Worm (Caenorhabditis elegans) whole organism, L4 larva: ENCODE data around the gene nstp-7.
A peak's percentile ranks its signal among the peaks of the same experiment; 100 is the strongest.

Experiments used
- D1046.2 ChIP-seq: fragments of 200-800 bp; sonication (Bioruptor generic); IDR thresholded peaks from 2 replicates; pipeline ENCODE4 v1.3.6; 2022; ENCODE audit warnings: missing genetic modification characterization, missing compliant biosample characterization
- F10B5.3 ChIP-seq: sonication (generic microtip); optimal IDR thresholded peaks from 2 replicates; lab custom pipeline; 2016; ENCODE audit warnings: mild to moderate bottlenecking, missing genetic modification characterization, missing compliant biosample characterization
- F37D6.2 ChIP-seq: sonication (generic microtip); optimal IDR thresholded peaks from 2 replicates; lab custom pipeline; 2016; ENCODE audit warnings: mild to moderate bottlenecking, missing genetic modification characterization, missing compliant biosample characterization
- F44E2.7 ChIP-seq: fragments of 200-800 bp; sonication (Bioruptor generic); IDR thresholded peaks from 2 replicates; pipeline ENCODE4 v2.1.2; 2022; ENCODE audit warnings: missing genetic modification characterization, missing compliant biosample characterization
- R02D3.7 ChIP-seq: fragments of 150-350 bp; sonication (generic microtip); optimal IDR thresholded peaks from 3 replicates; lab custom pipeline; 2014; ENCODE audit warnings: missing biosample characterization, missing genetic modification characterization
- T20F7.1 ChIP-seq: fragments of 200-800 bp; sonication (Bioruptor generic); optimal IDR thresholded peaks from 2 replicates; lab custom pipeline; 2018; ENCODE audit warnings: mild to moderate bottlenecking, missing genetic modification characterization, missing compliant biosample characterization
- attf-4 ChIP-seq: sonication (generic microtip); optimal IDR thresholded peaks from 3 replicates; lab custom pipeline; 2017; ENCODE audit warnings: missing biosample characterization, missing genetic modification characterization
- ceh-20 ChIP-seq: fragments of 200-800 bp; sonication (Bioruptor generic); IDR thresholded peaks from 2 replicates; pipeline ENCODE4 v1.3.6; 2022; ENCODE audit warnings: missing genetic modification reagents, missing genetic modification characterization, missing compliant biosample characterization
- ceh-44 ChIP-seq: fragments of 200-800 bp; sonication (Bioruptor generic); IDR thresholded peaks from 2 replicates; pipeline ENCODE4 v1.3.6; 2022; ENCODE audit warnings: missing genetic modification reagents, missing genetic modification characterization, missing compliant biosample characterization
- ctbp-1 ChIP-seq: fragments of 200-800 bp; sonication (Bioruptor generic); IDR thresholded peaks from 2 replicates; pipeline ENCODE4 v1.3.6; 2022; ENCODE audit warnings: missing genetic modification reagents, missing genetic modification characterization, missing compliant biosample characterization
- daf-12 ChIP-seq: fragments of 150-350 bp; optimal IDR thresholded peaks from 2 replicates; lab custom pipeline; 2014; ENCODE audit warnings: missing biosample characterization, missing genetic modification reagents, missing genetic modification characterization
- daf-16 ChIP-seq, 3 experiments: sonication (generic microtip); optimal IDR thresholded peaks; 2 replicates each; lab custom pipeline; 2016 to 2017; ENCODE audit warnings: missing genetic modification characterization in 3 of 3, missing genetic modification reagents in 3 of 3, mild to moderate bottlenecking in 2 of 3, missing compliant biosample characterization in 2 of 3, missing biosample characterization in 1 of 3, moderate library complexity in 1 of 3
- dmd-6 ChIP-seq: fragments of 200-800 bp; sonication (Bioruptor generic); IDR thresholded peaks from 2 replicates; pipeline ENCODE4 v1.3.6; 2022; ENCODE audit warnings: missing genetic modification reagents, missing genetic modification characterization, missing compliant biosample characterization
- dmd-9 ChIP-seq: fragments of 200-800 bp; sonication (Bioruptor generic); IDR thresholded peaks from 2 replicates; pipeline ENCODE4 v1.3.6; 2022; ENCODE audit warnings: missing genetic modification reagents, missing genetic modification characterization, missing compliant biosample characterization
- duxl-1 ChIP-seq: sonication (generic microtip); optimal IDR thresholded peaks from 2 replicates; lab custom pipeline; 2016; ENCODE audit warnings: mild to moderate bottlenecking, missing genetic modification characterization, moderate library complexity, missing compliant biosample characterization; ENCODE audit not compliant: poor library complexity
- dve-1 ChIP-seq: sonication (generic microtip); optimal IDR thresholded peaks from 2 replicates; lab custom pipeline; 2017; ENCODE audit warnings: antibody characterized with exemption, mild to moderate bottlenecking, missing genetic modification characterization, missing compliant biosample characterization; ENCODE audit not compliant: insufficient read depth
- egl-43 ChIP-seq: fragments of 200-800 bp; sonication (Bioruptor generic); IDR thresholded peaks from 2 replicates; pipeline ENCODE4 v1.3.6; 2022; ENCODE audit warnings: missing genetic modification reagents, missing genetic modification characterization, missing compliant biosample characterization
- fos-1 ChIP-seq: fragments of 150-350 bp; optimal IDR thresholded peaks from 2 replicates; lab custom pipeline; 2014; ENCODE audit warnings: missing biosample characterization, missing genetic modification characterization
- hif-1 ChIP-seq, 2 experiments: sonication (generic microtip); optimal IDR thresholded peaks; 2 replicates each; lab custom pipeline; 2016 to 2017; ENCODE audit warnings: missing compliant biosample characterization in 2 of 2, missing genetic modification characterization in 2 of 2, missing genetic modification reagents in 2 of 2, missing genotype in 2 of 2, mild to moderate bottlenecking in 1 of 2
- hlh-11 ChIP-seq: fragments of 200-800 bp; sonication (Bioruptor generic); optimal IDR thresholded peaks from 2 replicates; lab custom pipeline; 2018; ENCODE audit warnings: mild to moderate bottlenecking, missing genetic modification characterization, missing compliant biosample characterization
- hmg-1.1 ChIP-seq: fragments of 200-800 bp; sonication (Bioruptor generic); IDR thresholded peaks from 2 replicates; pipeline ENCODE4 v1.3.6; 2022; ENCODE audit warnings: missing genetic modification reagents, missing genetic modification characterization, missing compliant biosample characterization
- lim-7 ChIP-seq: fragments of 200-800 bp; sonication (Bioruptor generic); IDR thresholded peaks from 2 replicates; pipeline ENCODE4 v1.3.6; 2022; ENCODE audit warnings: missing genetic modification characterization, missing compliant biosample characterization
- lin-1 ChIP-seq: fragments of 200-800 bp; sonication (Bioruptor generic); IDR thresholded peaks from 2 replicates; pipeline ENCODE4 v1.3.6; 2022; ENCODE audit warnings: missing genetic modification reagents, missing genetic modification characterization, missing compliant biosample characterization
- lsy-2 ChIP-seq, 2 experiments: fragments of 150-350 bp in 1 of 2; sonication (generic microtip) in 1 of 2; optimal IDR thresholded peaks; 2 replicates each; lab custom pipeline; 2014 to 2017; ENCODE audit warnings: missing biosample characterization in 2 of 2, missing genetic modification characterization in 2 of 2
- mes-2 ChIP-seq: sonication (generic microtip); optimal IDR thresholded peaks from 2 replicates; lab custom pipeline; 2016; ENCODE audit warnings: missing genotype, mild to moderate bottlenecking, missing genetic modification characterization, missing compliant biosample characterization; ENCODE audit not compliant: poor library complexity, severe bottlenecking
- mxl-2 ChIP-seq: fragments of 200-800 bp; sonication (Bioruptor generic); conservative IDR thresholded peaks from 2 replicates; pipeline ENCODE4 v1.3.6; 2022; ENCODE audit warnings: missing genetic modification reagents, missing genetic modification characterization, missing compliant biosample characterization
- mxl-3 ChIP-seq: fragments of 200-800 bp; sonication (Bioruptor generic); optimal IDR thresholded peaks from 2 replicates; lab custom pipeline; 2018; ENCODE audit warnings: mild to moderate bottlenecking, missing genetic modification characterization, missing compliant biosample characterization
- nhr-10 ChIP-seq: fragments of 150-350 bp; optimal IDR thresholded peaks from 2 replicates; lab custom pipeline; 2014; ENCODE audit warnings: missing biosample characterization, missing genetic modification characterization
- nhr-102 ChIP-seq: sonication (generic microtip); optimal IDR thresholded peaks from 2 replicates; lab custom pipeline; 2016; ENCODE audit warnings: mild to moderate bottlenecking, missing genetic modification characterization, moderate library complexity, missing compliant biosample characterization
- nhr-11 ChIP-seq: fragments of 150-350 bp; optimal IDR thresholded peaks from 2 replicates; lab custom pipeline; 2014; ENCODE audit warnings: missing biosample characterization, missing genetic modification characterization
- nhr-111 ChIP-seq: fragments of 200-800 bp; sonication (Bioruptor generic); optimal IDR thresholded peaks from 2 replicates; lab custom pipeline; 2018; ENCODE audit warnings: mild to moderate bottlenecking, missing genetic modification characterization, missing compliant biosample characterization
- nhr-237 ChIP-seq: sonication (generic microtip); optimal IDR thresholded peaks from 2 replicates; lab custom pipeline; 2017; ENCODE audit warnings: missing biosample characterization, missing genetic modification characterization
- nhr-25 ChIP-seq: sonication (generic microtip); optimal IDR thresholded peaks from 2 replicates; lab custom pipeline; 2017; ENCODE audit warnings: missing genetic modification characterization, mild to moderate bottlenecking, missing compliant biosample characterization, antibody characterized with exemption, moderate library complexity, borderline replicate concordance; ENCODE audit not compliant: insufficient read depth
- nhr-28 ChIP-seq: fragments of 150-350 bp; optimal IDR thresholded peaks from 2 replicates; lab custom pipeline; 2014; ENCODE audit warnings: missing biosample characterization, missing genetic modification characterization
- nhr-41 ChIP-seq: fragments of 200-800 bp; sonication (Bioruptor generic); IDR thresholded peaks from 2 replicates; pipeline ENCODE4 v1.3.6; 2022; ENCODE audit warnings: missing genetic modification reagents, missing genetic modification characterization, missing compliant biosample characterization
- nhr-42 ChIP-seq: fragments of 200-800 bp; sonication (Bioruptor generic); IDR thresholded peaks from 2 replicates; pipeline ENCODE4 v1.3.6; 2022; ENCODE audit warnings: missing genetic modification characterization, missing compliant biosample characterization
- nhr-48 ChIP-seq: sonication (generic microtip); optimal IDR thresholded peaks from 2 replicates; lab custom pipeline; 2016; ENCODE audit warnings: mild to moderate bottlenecking, missing genetic modification characterization, missing compliant biosample characterization
- nhr-6 ChIP-seq: fragments of 150-350 bp; optimal IDR thresholded peaks from 2 replicates; lab custom pipeline; 2014; ENCODE audit warnings: missing biosample characterization, missing genetic modification characterization
- nhr-76 ChIP-seq: fragments of 150-350 bp; optimal IDR thresholded peaks from 2 replicates; lab custom pipeline; 2014; ENCODE audit warnings: missing biosample characterization, missing genetic modification characterization
- nhr-77 ChIP-seq: fragments of 150-350 bp; optimal IDR thresholded peaks from 2 replicates; lab custom pipeline; 2014; ENCODE audit warnings: missing biosample characterization, missing genetic modification characterization
- rbr-2 ChIP-seq: sonication (generic microtip); optimal IDR thresholded peaks from 2 replicates; lab custom pipeline; 2016; ENCODE audit warnings: missing genotype, missing genetic modification characterization, missing compliant biosample characterization
- saeg-2 ChIP-seq: fragments of 200-800 bp; sonication (Bioruptor generic); IDR thresholded peaks from 2 replicates; pipeline ENCODE4 v1.3.6; 2022; ENCODE audit warnings: missing genetic modification reagents, missing genetic modification characterization, missing compliant biosample characterization
- snpc-1.2 ChIP-seq: fragments of 200-800 bp; sonication (Bioruptor generic); IDR thresholded peaks from 2 replicates; pipeline ENCODE4 v1.3.6; 2022; ENCODE audit warnings: missing genetic modification reagents, missing genetic modification characterization, missing compliant biosample characterization
- spr-3 ChIP-seq: fragments of 200-800 bp; sonication (Bioruptor generic); optimal IDR thresholded peaks from 2 replicates; lab custom pipeline; 2018; ENCODE audit warnings: mild to moderate bottlenecking, missing genetic modification characterization, missing compliant biosample characterization
- tag-97 ChIP-seq: fragments of 200-800 bp; sonication (Bioruptor generic); IDR thresholded peaks from 2 replicates; pipeline ENCODE4 v1.3.6; 2022; ENCODE audit warnings: missing genetic modification characterization, missing compliant biosample characterization
- tra-1 ChIP-seq: fragments of 200-800 bp; sonication (Bioruptor generic); IDR thresholded peaks from 2 replicates; pipeline ENCODE4 v1.3.6; 2022; ENCODE audit warnings: missing genetic modification reagents, missing genetic modification characterization, missing compliant biosample characterization
- zag-1 ChIP-seq: fragments of 150-350 bp; optimal IDR thresholded peaks from 2 replicates; lab custom pipeline; 2014; ENCODE audit warnings: missing biosample characterization, missing genetic modification characterization
- zip-2 ChIP-seq: fragments of 150-350 bp; optimal IDR thresholded peaks from 2 replicates; lab custom pipeline; 2014; ENCODE audit warnings: missing biosample characterization, missing genetic modification characterization
- ztf-11 ChIP-seq: fragments of 150-350 bp; optimal IDR thresholded peaks from 2 replicates; lab custom pipeline; 2014; ENCODE audit warnings: missing biosample characterization, missing genetic modification characterization

nstp-7 gene

DNA sequence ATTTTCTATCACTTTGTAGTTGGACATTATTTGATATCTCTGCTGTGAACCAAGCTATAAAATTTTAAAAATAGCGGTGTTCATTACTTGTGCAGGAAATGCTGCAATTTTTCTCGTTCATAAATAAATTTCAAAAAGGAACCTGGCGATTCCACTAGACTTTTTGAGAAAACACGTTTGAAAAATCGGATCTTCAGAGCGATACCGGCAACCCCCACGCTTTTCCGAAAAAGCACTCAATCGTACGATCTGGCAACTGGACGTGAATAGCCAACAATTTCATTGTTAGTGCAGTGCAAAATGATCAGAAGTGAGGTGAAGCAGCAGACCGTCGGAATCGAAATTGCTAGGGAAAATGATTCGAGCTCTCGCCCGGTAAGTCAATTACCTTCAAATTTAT lies at the start of gene nstp-7:
nstp-7 (plus strand) TSS at position 301 of the 400 bp plus-strand sequence.
- no peak for TF ChIP-seq attf-4
- no peak for TF ChIP-seq mxl-3
- no peak for TF ChIP-seq egl-43 (GFP tag; lab: Robert Waterston, UW)
- no peak for TF ChIP-seq nhr-28
- TF ChIP-seq tra-1, result no peak
- no peak for TF ChIP-seq nhr-41 (GFP tag; lab: Robert Waterston, UW)
- TF ChIP-seq saeg-2 (GFP tag; lab: Robert Waterston, UW), result no peak
- TF ChIP-seq spr-3, result no peak
- no peak for TF ChIP-seq T20F7.1 (GFP tag; lab: Kevin White, UChicago)
- no peak for TF ChIP-seq ceh-44 (GFP tag; lab: Robert Waterston, UW)

DNA sequence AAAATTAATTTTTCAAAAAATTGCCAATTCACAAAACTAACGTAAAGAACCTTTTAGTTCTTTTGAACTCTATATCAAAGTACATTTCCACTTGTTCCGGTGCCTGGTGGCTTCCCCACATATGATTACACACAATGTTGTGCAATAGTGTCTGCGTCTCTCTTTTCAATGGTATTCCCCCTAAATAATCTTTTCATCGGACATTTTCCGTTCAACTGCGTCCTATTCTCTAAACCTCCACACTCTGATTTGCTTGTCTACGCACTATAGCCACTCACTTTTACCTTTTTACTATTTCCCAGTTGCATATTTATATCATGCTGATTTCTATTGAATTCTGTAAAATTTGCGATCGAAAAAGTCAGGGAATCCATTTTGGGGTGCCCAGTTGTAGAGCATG lies 49.7 kb upstream of the nstp-7 start, which contains the start of gene nhr-58:
nhr-58 (plus strand) TSS at position 214 of the 400 bp plus-strand sequence.
- TF ChIP-seq nhr-102 (tag; lab: Kevin White, UChicago), result peak; percentile 84
- TF ChIP-seq nhr-42 (GFP tag; lab: Robert Waterston, UW), result no peak
- TF ChIP-seq nhr-28, result peak; percentile 98
- peak; percentile 96 for TF ChIP-seq hlh-11 (tag; lab: Kevin White, UChicago)
- peak; percentile 94 for TF ChIP-seq dve-1 (tag; lab: Kevin White, UChicago)
- TF ChIP-seq duxl-1 (tag; lab: Kevin White, UChicago), result peak; percentile 32
- TF ChIP-seq zag-1, result no peak
- peak; percentile 98 for TF ChIP-seq zip-2
- TF ChIP-seq lsy-2 (tag; optimal IDR thresholded peaks at IDR 0.05; lab: Kevin White, UChicago), result peak in 1 of 2 experiments; percentile 35
- no peak for TF ChIP-seq R02D3.7
- TF ChIP-seq F37D6.2 (tag; lab: Kevin White, UChicago), result no peak
- no peak for TF ChIP-seq nhr-111 (GFP tag; lab: Kevin White, UChicago)
- no peak for TF ChIP-seq T20F7.1 (GFP tag; lab: Kevin White, UChicago)
- peak; percentile 94 for TF ChIP-seq nhr-48 (tag; lab: Kevin White, UChicago)
- peak; percentile 92 for TF ChIP-seq nhr-77 (tag; lab: Kevin White, UChicago)
- no peak for TF ChIP-seq dmd-9 (GFP tag; lab: Robert Waterston, UW)
- peak; percentile 97 for TF ChIP-seq dmd-6 (GFP tag; lab: Robert Waterston, UW)
- TF ChIP-seq hmg-1.1 (GFP tag; lab: Robert Waterston, UW), result 0 out of 2 replicates have a peak, but pooled peaks have one; percentile 28
- TF ChIP-seq nhr-76, result peak; percentile 32
- TF ChIP-seq nhr-25 (tag; lab: Kevin White, UChicago), result peak; percentile 59
- peak; percentile 4 for TF ChIP-seq rbr-2
- peak; percentile 79 for TF ChIP-seq nhr-6 (tag; lab: Kevin White, UChicago)
- TF ChIP-seq nhr-10 (tag; lab: Kevin White, UChicago), result peak; percentile 59
- TF ChIP-seq F44E2.7, result no peak
- TF ChIP-seq nhr-11 (tag; lab: Kevin White, UChicago), result peak; percentile 69
- TF ChIP-seq hif-1 (tag; optimal IDR thresholded peaks at IDR 0.05; lab: Kevin White, UChicago), result peak in 1 of 2 experiments; percentile 42
- TF ChIP-seq mxl-3, result peak; percentile 56
- TF ChIP-seq snpc-1.2 (GFP tag; lab: Robert Waterston, UW), result no peak
- TF ChIP-seq daf-12 (tag; lab: Kevin White, UChicago), result no peak
- TF ChIP-seq ctbp-1 (GFP tag; lab: Robert Waterston, UW), result no peak
- TF ChIP-seq nhr-41 (GFP tag; lab: Robert Waterston, UW), result no peak
- no peak for TF ChIP-seq ztf-11 (tag; lab: Kevin White, UChicago)
- peak; percentile 90 for TF ChIP-seq lin-1 (GFP tag; lab: Robert Waterston, UW)
- TF ChIP-seq lim-7 (GFP tag; lab: Robert Waterston, UW), result no peak
- TF ChIP-seq F10B5.3 (tag; lab: Kevin White, UChicago), result no peak
- TF ChIP-seq nhr-237 (tag; lab: Kevin White, UChicago), result no peak
- no peak for TF ChIP-seq mxl-2 (GFP tag; lab: Robert Waterston, UW)
- TF ChIP-seq fos-1 (tag; lab: Kevin White, UChicago), result no peak
- TF ChIP-seq ceh-20 (GFP tag; lab: Robert Waterston, UW), result no peak
- no peak for TF ChIP-seq daf-16 (GFP tag; optimal IDR thresholded peaks at IDR 0.05; lab: Kevin White, UChicago)
- peak; percentile 63 for TF ChIP-seq daf-16 (tag; optimal IDR thresholded peaks at IDR 0.05; lab: Kevin White, UChicago)
- TF ChIP-seq tra-1, result no peak
- TF ChIP-seq mes-2 (tag; lab: Kevin White, UChicago), result peak; percentile 76
- TF ChIP-seq tag-97 (GFP tag; lab: Robert Waterston, UW), result no peak
- TF ChIP-seq D1046.2 (GFP tag; lab: Robert Waterston, UW), result no peak
